Fruit fly (Drosophila melanogaster) whole organism, wandering third instar larva: Measurements from ENCODE around the gene CG14321.
A peak's percentile ranks its signal among the peaks of the same experiment; 100 is the strongest.

ENCODE experiments used
- Hr83 ChIP-seq: fragments of 200-300 bp; sonication (Bioruptor generic); optimal IDR thresholded peaks from 2 replicates; lab custom pipeline; 2016; ENCODE audit warnings: missing biosample characterization, mild to moderate bottlenecking, missing genetic modification characterization, moderate library complexity; ENCODE audit not compliant: poor library complexity, severe bottlenecking
- Mio ChIP-seq: sonication (Bioruptor generic); optimal IDR thresholded peaks from 2 replicates; lab custom pipeline; 2016; ENCODE audit warnings: missing biosample characterization, missing genetic modification characterization
- OdsH ChIP-seq: fragments of 200-800 bp; sonication (Bioruptor generic); optimal IDR thresholded peaks from 2 replicates; lab custom pipeline; 2016; ENCODE audit warnings: missing biosample characterization, mild to moderate bottlenecking, missing genetic modification characterization
- br ChIP-seq: fragments of 200-800 bp; sonication (Bioruptor generic); optimal IDR thresholded peaks from 2 replicates; lab custom pipeline; 2016; ENCODE audit warnings: missing biosample characterization, missing genetic modification characterization
- foxo ChIP-seq, 2 experiments: fragments of 200-800 bp; sonication (Bioruptor generic); optimal IDR thresholded peaks; 2 replicates in 1 of 2; 3 replicates in 1 of 2; lab custom pipeline; 2016 to 2017; ENCODE audit warnings: missing biosample characterization in 2 of 2, missing genetic modification characterization in 2 of 2
- fru ChIP-seq: fragments of 200-800 bp; sonication (Bioruptor generic); optimal IDR thresholded peaks from 3 replicates; lab custom pipeline; 2016; ENCODE audit warnings: missing biosample characterization, mild to moderate bottlenecking, missing genetic modification characterization

dm6 chr3R:17712623-17713521 lies 20.5 kb upstream of the CG14321 start:
- TF ChIP-seq Mio (GFP tag; lab: Kevin White, UChicago) (no peak), br (GFP tag; lab: Kevin White, UChicago) (no peak), OdsH (GFP tag; lab: Kevin White, UChicago) (no peak), foxo (GFP tag; optimal IDR thresholded peaks at IDR 0.05; lab: Kevin White, UChicago) (peak in 1 of 2 experiments; percentile 19), fru (GFP tag; lab: Kevin White, UChicago) (no peak), Hr83 (GFP tag; lab: Kevin White, UChicago) (peak; percentile 81)
